Worm (Caenorhabditis elegans) whole organism, mixed stage, embryonic: ENCODE measurements around the gene M01B2.10.

Experiments
- M03D4.4 ChIP-seq: sonication (generic microtip); optimal IDR thresholded peaks from 2 replicates; lab custom pipeline; 2017; ENCODE audit warnings: mild to moderate bottlenecking, missing genetic modification characterization, missing compliant biosample characterization
- bed-3 ChIP-seq: fragments of 200-800 bp; sonication (Bioruptor generic); optimal IDR thresholded peaks from 3 replicates; lab custom pipeline; 2018; ENCODE audit warnings: mild to moderate bottlenecking, missing genetic modification characterization, moderate library complexity, missing compliant biosample characterization
- blmp-1 ChIP-seq: fragments of 150-350 bp; optimal IDR thresholded peaks from 2 replicates; lab custom pipeline; 2014; ENCODE audit warnings: missing biosample characterization, missing genetic modification characterization
- ceh-39 ChIP-seq: fragments of 150-350 bp; optimal IDR thresholded peaks from 2 replicates; lab custom pipeline; 2014; ENCODE audit warnings: missing biosample characterization, missing genetic modification characterization
- ceh-43 ChIP-seq: fragments of 200-800 bp; sonication (Bioruptor generic); optimal IDR thresholded peaks from 2 replicates; lab custom pipeline; 2018; ENCODE audit warnings: mild to moderate bottlenecking, missing genetic modification characterization, moderate library complexity, missing compliant biosample characterization
- ceh-83 ChIP-seq: fragments of 200-800 bp; sonication (Bioruptor generic); optimal IDR thresholded peaks from 2 replicates; lab custom pipeline; 2018; ENCODE audit warnings: mild to moderate bottlenecking, missing genetic modification characterization, missing compliant biosample characterization
- cnd-1 ChIP-seq: fragments of 200-800 bp; sonication (Bioruptor generic); optimal IDR thresholded peaks from 2 replicates; lab custom pipeline; 2018; ENCODE audit warnings: mild to moderate bottlenecking, missing genetic modification characterization, missing compliant biosample characterization
- drap-1 ChIP-seq: fragments of 200-800 bp; sonication (Bioruptor generic); optimal IDR thresholded peaks from 3 replicates; lab custom pipeline; 2018; ENCODE audit warnings: mild to moderate bottlenecking, missing genetic modification characterization, missing compliant biosample characterization
- elt-3 ChIP-seq: fragments of 150-350 bp; optimal IDR thresholded peaks from 2 replicates; lab custom pipeline; 2014; ENCODE audit warnings: missing biosample characterization, missing genetic modification characterization
- flh-1 ChIP-seq: fragments of 200-800 bp; sonication (Bioruptor generic); optimal IDR thresholded peaks from 2 replicates; lab custom pipeline; 2018; ENCODE audit warnings: mild to moderate bottlenecking, missing genetic modification characterization, moderate library complexity, missing compliant biosample characterization
- ham-2 ChIP-seq: fragments of 200-800 bp; sonication (Bioruptor generic); optimal IDR thresholded peaks from 2 replicates; lab custom pipeline; 2018; ENCODE audit warnings: mild to moderate bottlenecking, missing genetic modification characterization, missing compliant biosample characterization
- hlh-1 ChIP-seq: fragments of 150-350 bp; optimal IDR thresholded peaks from 2 replicates; lab custom pipeline; 2014; ENCODE audit warnings: missing biosample characterization, missing genetic modification reagents, missing genetic modification characterization
- lin-13 ChIP-seq: fragments of 150-350 bp; optimal IDR thresholded peaks from 2 replicates; lab custom pipeline; 2014; ENCODE audit warnings: missing biosample characterization, missing genetic modification characterization
- lin-32 ChIP-seq: fragments of 200-800 bp; sonication (Bioruptor generic); optimal IDR thresholded peaks from 2 replicates; lab custom pipeline; 2018; ENCODE audit warnings: mild to moderate bottlenecking, missing genetic modification characterization, missing compliant biosample characterization
- lsy-2 ChIP-seq: fragments of 150-350 bp; optimal IDR thresholded peaks from 2 replicates; lab custom pipeline; 2014; ENCODE audit warnings: missing biosample characterization, missing genetic modification characterization
- mab-5 ChIP-seq: fragments of 150-350 bp; optimal IDR thresholded peaks from 2 replicates; lab custom pipeline; 2014; ENCODE audit warnings: missing biosample characterization, missing genetic modification characterization
- mls-2 ChIP-seq: sonication (generic microtip); optimal IDR thresholded peaks from 2 replicates; lab custom pipeline; 2016; ENCODE audit warnings: mild to moderate bottlenecking, missing genetic modification characterization, moderate library complexity, missing compliant biosample characterization
- nhr-12 ChIP-seq: fragments of 150-350 bp; optimal IDR thresholded peaks from 2 replicates; lab custom pipeline; 2014; ENCODE audit warnings: missing biosample characterization, missing genetic modification characterization
- nhr-2 ChIP-seq: fragments of 150-350 bp; optimal IDR thresholded peaks from 2 replicates; lab custom pipeline; 2014; ENCODE audit warnings: missing biosample characterization, missing genetic modification characterization
- nhr-237 ChIP-seq: fragments of 150-350 bp; optimal IDR thresholded peaks from 2 replicates; lab custom pipeline; 2014; ENCODE audit warnings: missing biosample characterization, missing genetic modification characterization
- nhr-28 ChIP-seq: fragments of 150-350 bp; optimal IDR thresholded peaks from 2 replicates; lab custom pipeline; 2014; ENCODE audit warnings: missing biosample characterization, missing genetic modification characterization
- nhr-76 ChIP-seq: sonication (generic microtip); optimal IDR thresholded peaks from 2 replicates; lab custom pipeline; 2017; ENCODE audit warnings: missing biosample characterization, missing genetic modification characterization
- sem-2 ChIP-seq: fragments of 200-800 bp; sonication (Bioruptor generic); optimal IDR thresholded peaks from 2 replicates; lab custom pipeline; 2018; ENCODE audit warnings: mild to moderate bottlenecking, missing genetic modification characterization, missing compliant biosample characterization
- snpc-4 ChIP-seq: fragments of 150-350 bp; optimal IDR thresholded peaks from 2 replicates; lab custom pipeline; 2014; ENCODE audit warnings: missing biosample characterization, missing genetic modification characterization
- sptf-1 ChIP-seq: sonication (generic microtip); optimal IDR thresholded peaks from 2 replicates; lab custom pipeline; 2017; ENCODE audit warnings: mild to moderate bottlenecking, missing genetic modification characterization, moderate library complexity, missing compliant biosample characterization
- tbx-8 ChIP-seq: fragments of 200-800 bp; sonication (Bioruptor generic); optimal IDR thresholded peaks from 2 replicates; lab custom pipeline; 2018; ENCODE audit warnings: mild to moderate bottlenecking, missing genetic modification characterization, moderate library complexity, missing compliant biosample characterization
- unc-120 ChIP-seq: sonication (generic microtip); optimal IDR thresholded peaks from 2 replicates; lab custom pipeline; 2017; ENCODE audit warnings: missing genetic modification characterization, missing compliant biosample characterization; ENCODE audit not compliant: poor library complexity, severe bottlenecking
- unc-39 ChIP-seq: fragments of 150-350 bp; optimal IDR thresholded peaks from 2 replicates; lab custom pipeline; 2014; ENCODE audit warnings: missing biosample characterization, missing genetic modification characterization
- unc-62 ChIP-seq: fragments of 150-350 bp; optimal IDR thresholded peaks from 2 replicates; lab custom pipeline; 2014; ENCODE audit warnings: missing biosample characterization, missing genetic modification reagents, missing genetic modification characterization
- zip-8 ChIP-seq: fragments of 150-350 bp; optimal IDR thresholded peaks from 2 replicates; lab custom pipeline; 2014; ENCODE audit warnings: missing biosample characterization, missing genetic modification characterization
- ztf-11 ChIP-seq: fragments of 150-350 bp; optimal IDR thresholded peaks from 2 replicates; lab custom pipeline; 2014; ENCODE audit warnings: missing biosample characterization, missing genetic modification characterization

Gene M01B2.10

DNA sequence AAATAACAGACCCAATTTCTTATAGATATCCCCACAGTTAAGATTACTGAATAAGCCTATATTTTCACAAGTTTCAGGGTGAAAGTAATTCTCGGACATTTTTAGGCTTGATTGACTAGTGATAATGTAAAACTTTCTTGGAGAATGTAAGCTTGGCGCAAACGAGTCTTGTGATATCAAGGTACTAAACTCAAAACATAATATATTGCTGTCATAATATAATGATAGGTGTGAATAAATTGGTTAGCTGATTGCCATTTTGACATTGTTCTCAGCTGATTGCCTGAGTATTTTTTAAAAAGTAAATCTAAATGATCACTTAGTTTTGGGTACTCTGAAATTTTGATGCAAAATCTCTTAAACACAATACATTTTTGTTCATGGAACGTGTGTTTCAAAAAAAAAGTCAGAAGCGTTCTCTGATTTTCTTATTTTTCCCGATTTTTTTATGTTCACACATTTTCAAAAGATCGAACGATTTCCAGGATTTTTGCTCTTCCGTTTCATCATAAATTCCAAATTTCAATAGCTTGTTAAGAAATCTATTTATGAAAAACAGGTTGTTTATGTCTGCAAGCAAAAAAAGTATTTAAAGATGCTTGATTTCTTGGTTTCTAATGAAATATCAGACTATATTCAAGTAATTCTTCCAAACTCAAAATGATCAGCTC, 19.2 kb upstream of the M01B2.10 start, which contains the start of the genes srw-19 and srx-51:
Gene srw-19 (minus strand): TSS at position 101 of the 671 bp plus-strand sequence.
Gene srx-51 (plus strand): TSS at position 621 of the 671 bp plus-strand sequence.
- TF ChIP-seq unc-62 (no peak), hlh-1 (tag; lab: Kevin White, UChicago) (no peak), mls-2 (tag; lab: Kevin White, UChicago) (no peak)

DNA sequence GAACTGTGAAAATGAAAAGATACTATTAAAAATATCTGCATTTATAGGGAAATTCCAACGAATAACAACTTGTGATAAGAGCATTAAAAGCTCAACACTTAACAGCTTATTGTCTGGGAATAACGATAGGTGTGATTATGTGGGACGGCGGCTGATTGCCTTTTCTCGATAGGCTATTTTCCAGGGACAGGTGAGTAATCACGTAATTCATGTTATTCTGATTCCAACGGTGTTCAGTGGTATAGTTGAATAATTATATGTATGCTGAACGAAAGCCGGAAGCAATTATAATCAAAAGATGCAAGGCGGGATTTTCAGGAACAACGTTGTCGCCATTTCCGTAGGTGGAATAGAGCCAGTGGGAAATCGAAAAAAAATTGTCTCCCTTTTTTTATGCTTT, 14.7 kb upstream of the M01B2.10 start, which contains the start of gene srw-17:
Gene srw-17 (minus strand): TSS at position 101 of the 400 bp plus-strand sequence.
- TF ChIP-seq flh-1 (no peak), zip-8 (no peak), nhr-76 (no peak), ham-2 (GFP tag; lab: Kevin White, UChicago) (no peak), sptf-1 (tag; lab: Kevin White, UChicago) (no peak), drap-1 (GFP tag; lab: Kevin White, UChicago) (no peak), M03D4.4 (tag; lab: Kevin White, UChicago) (no peak), nhr-28 (no peak), nhr-2 (tag; lab: Kevin White, UChicago) (no peak), mls-2 (tag; lab: Kevin White, UChicago) (no peak), nhr-237 (tag; lab: Kevin White, UChicago) (no peak), sem-2 (GFP tag; lab: Kevin White, UChicago) (no peak), lsy-2 (tag; lab: Kevin White, UChicago) (no peak), elt-3 (no peak), ceh-83 (GFP tag; lab: Kevin White, UChicago) (no peak), hlh-1 (tag; lab: Kevin White, UChicago) (no peak), ceh-43 (no peak), ztf-11 (tag; lab: Kevin White, UChicago) (no peak), unc-62 (no peak)

DNA sequence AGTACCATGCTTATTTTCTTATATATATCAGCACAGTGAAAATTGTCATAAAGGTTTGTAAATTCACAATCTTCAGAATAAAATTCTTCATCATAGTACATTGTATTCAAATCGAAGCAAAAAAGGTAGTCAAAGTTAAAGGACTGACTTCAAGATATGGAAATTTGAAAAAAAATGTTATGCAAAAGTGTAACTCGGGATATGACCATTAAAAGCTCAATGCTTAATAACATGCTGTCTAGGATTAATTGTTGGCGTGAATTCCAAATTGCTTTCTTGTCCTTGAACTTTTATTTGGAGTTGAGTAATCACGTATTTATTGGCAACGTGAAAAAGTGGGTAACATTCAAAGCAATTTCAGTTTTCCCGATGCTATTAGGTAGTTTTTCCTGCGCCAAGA, 12.5 kb upstream of the M01B2.10 start, which contains the start of gene srw-16:
Gene srw-16 (minus strand): TSS at position 101 of the 400 bp plus-strand sequence.
- TF ChIP-seq M03D4.4 (tag; lab: Kevin White, UChicago) (no peak), lin-13 (no peak)
- TF ChIP-seq, all 35 proteins: peak for 0

DNA sequence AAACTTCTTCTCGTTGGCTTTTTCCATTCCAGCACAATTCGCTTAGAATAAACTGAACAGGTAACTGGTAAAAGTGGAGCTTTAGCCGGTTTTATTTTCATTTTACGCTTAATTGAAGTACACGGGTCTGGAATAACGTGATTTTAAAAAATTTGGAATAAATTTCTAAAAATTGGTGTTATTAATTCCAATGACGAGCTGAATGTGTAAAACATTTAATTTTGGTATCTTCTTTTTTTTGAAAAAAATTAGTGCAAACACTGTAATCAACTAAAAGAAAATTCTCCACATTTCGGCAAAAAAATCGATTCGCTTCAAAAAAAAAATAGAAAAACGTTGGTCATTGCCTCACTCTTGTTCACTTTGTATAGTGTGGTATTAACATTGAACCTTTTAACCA, 10.0 kb upstream of the M01B2.10 start, which contains the start of gene T10H4.4:
Gene T10H4.4 (minus strand): TSS at position 101 of the 400 bp plus-strand sequence.
- no peak for TF ChIP-seq unc-120 (tag; lab: Kevin White, UChicago)
- TF ChIP-seq ceh-39 (tag; lab: Kevin White, UChicago) = no peak
- TF ChIP-seq ceh-83 (GFP tag; lab: Kevin White, UChicago) = no peak
- TF ChIP-seq ham-2 (GFP tag; lab: Kevin White, UChicago) = no peak
- TF ChIP-seq snpc-4 (tag; lab: Kevin White, UChicago) = no peak
- no peak for TF ChIP-seq unc-39 (tag; lab: Kevin White, UChicago)
- TF ChIP-seq tbx-8 (GFP tag; lab: Kevin White, UChicago) = no peak
- TF ChIP-seq lin-32 (GFP tag; lab: Kevin White, UChicago) = no peak

DNA sequence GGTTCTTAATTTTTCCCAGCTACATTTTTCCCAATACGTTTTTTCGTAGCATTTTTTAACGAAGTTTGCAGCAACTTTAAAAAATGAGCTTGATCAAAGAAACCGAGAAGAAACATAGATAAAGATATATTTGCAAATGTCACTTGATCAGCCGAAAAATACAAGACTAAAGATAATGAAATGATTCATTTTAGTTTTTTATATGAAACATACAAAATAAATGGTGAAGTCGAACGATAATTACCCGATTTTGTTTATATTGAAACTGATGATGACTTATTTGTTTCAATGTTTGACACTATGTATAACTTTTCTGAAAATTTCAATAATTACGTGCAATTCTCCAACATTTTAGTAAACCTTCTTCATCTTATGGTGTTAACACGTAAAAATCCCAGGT, 6.1 kb upstream of the M01B2.10 start, which contains the start of gene srw-22:
Gene srw-22 (plus strand): TSS at position 301 of the 400 bp plus-strand sequence.
- no peak for TF ChIP-seq unc-39 (tag; lab: Kevin White, UChicago)

DNA sequence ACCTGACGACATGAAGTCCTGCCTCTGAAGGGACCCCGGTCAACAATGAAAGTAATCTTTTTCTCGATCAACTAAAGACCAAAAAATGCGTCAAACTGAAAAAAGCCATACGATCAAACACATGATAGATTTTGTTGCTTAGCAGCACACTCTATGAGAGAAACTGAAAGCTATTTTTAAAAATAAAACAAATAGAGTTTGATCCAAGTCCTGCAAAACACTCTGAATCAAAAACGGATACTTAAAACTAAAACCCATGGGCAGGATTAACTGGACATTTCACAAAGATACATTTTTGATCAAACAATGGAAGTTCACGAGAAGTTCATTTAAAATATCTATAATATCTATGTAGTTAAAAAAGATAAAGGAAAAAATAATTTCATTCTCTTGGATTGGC, 5.2 kb upstream of the M01B2.10 start, which contains the start of gene T10H4.13:
Gene T10H4.13 (minus strand): TSS at position 101 of the 400 bp plus-strand sequence.
- no peak for TF ChIP-seq ztf-11 (tag; lab: Kevin White, UChicago)
- no peak for TF ChIP-seq ceh-43
- TF ChIP-seq M03D4.4 (tag; lab: Kevin White, UChicago) = no peak
- no peak for TF ChIP-seq unc-62
- TF ChIP-seq tbx-8 (GFP tag; lab: Kevin White, UChicago) = no peak
- no peak for TF ChIP-seq nhr-28
- no peak for TF ChIP-seq drap-1 (GFP tag; lab: Kevin White, UChicago)
- TF ChIP-seq bed-3 (GFP tag; lab: Kevin White, UChicago) = no peak
- no peak for TF ChIP-seq mab-5 (tag; lab: Kevin White, UChicago)
- no peak for TF ChIP-seq ceh-83 (GFP tag; lab: Kevin White, UChicago)
- no peak for TF ChIP-seq blmp-1 (tag; lab: Kevin White, UChicago)
- TF ChIP-seq snpc-4 (tag; lab: Kevin White, UChicago) = no peak
- no peak for TF ChIP-seq lsy-2 (tag; lab: Kevin White, UChicago)
- TF ChIP-seq ham-2 (GFP tag; lab: Kevin White, UChicago) = no peak
- TF ChIP-seq cnd-1 = no peak
- TF ChIP-seq lin-32 (GFP tag; lab: Kevin White, UChicago) = no peak
- TF ChIP-seq nhr-2 (tag; lab: Kevin White, UChicago) = no peak
- no peak for TF ChIP-seq lin-13
- TF ChIP-seq nhr-12 = no peak
- TF ChIP-seq unc-39 (tag; lab: Kevin White, UChicago) = no peak
- TF ChIP-seq, all 35 proteins: peak for 0
